Worm (Caenorhabditis elegans) whole organism, early embryonic: ENCODE data around the gene ZC404.15.

Source experiments
- F13C5.2 ChIP-seq: sonication (generic microtip); optimal IDR thresholded peaks from 2 replicates; lab custom pipeline; 2017; ENCODE audit warnings: mild to moderate bottlenecking, missing genetic modification characterization, inconsistent platforms, missing compliant biosample characterization
- scrt-1 ChIP-seq: fragments of 200-800 bp; sonication (Bioruptor generic); IDR thresholded peaks from 2 replicates; pipeline ENCODE4 v1.3.6; 2022; ENCODE audit warnings: missing genetic modification characterization, missing compliant biosample characterization
- sea-1 ChIP-seq: fragments of 200-800 bp; sonication (Bioruptor generic); conservative IDR thresholded peaks from 2 replicates; pipeline ENCODE4 v1.3.6; 2022; ENCODE audit warnings: missing genetic modification characterization, missing compliant biosample characterization

ZC404.15 gene

ce11 chrV:6831539-6831938 lies 51.3 kb downstream of the ZC404.15 start:
- TF ChIP-seq sea-1 (0 out of 2 replicates have a peak, but pooled peaks have one; percentile 7), scrt-1 (no peak), F13C5.2 (tag; lab: Kevin White, UChicago) (no peak)
